Worm (Caenorhabditis elegans) whole organism, L3 larva: ENCODE data around the gene F09G2.8.

ENCODE experiments used
- ceh-16 ChIP-seq: sonication (generic microtip); optimal IDR thresholded peaks from 2 replicates; lab custom pipeline; 2017; ENCODE audit warnings: missing biosample characterization, missing genetic modification characterization
- daf-12 ChIP-seq: fragments of 150-350 bp; optimal IDR thresholded peaks from 2 replicates; lab custom pipeline; 2014; ENCODE audit warnings: missing biosample characterization, missing genetic modification reagents, missing genetic modification characterization
- lin-39 ChIP-seq: fragments of 150-350 bp; optimal IDR thresholded peaks from 2 replicates; lab custom pipeline; 2018; ENCODE audit warnings: missing biosample characterization, missing genetic modification reagents, missing genetic modification characterization
- pqm-1 ChIP-seq: fragments of 150-350 bp; optimal IDR thresholded peaks from 2 replicates; lab custom pipeline; 2017; ENCODE audit warnings: missing biosample characterization, missing genetic modification characterization, inconsistent platforms

F09G2.8 gene

DNA sequence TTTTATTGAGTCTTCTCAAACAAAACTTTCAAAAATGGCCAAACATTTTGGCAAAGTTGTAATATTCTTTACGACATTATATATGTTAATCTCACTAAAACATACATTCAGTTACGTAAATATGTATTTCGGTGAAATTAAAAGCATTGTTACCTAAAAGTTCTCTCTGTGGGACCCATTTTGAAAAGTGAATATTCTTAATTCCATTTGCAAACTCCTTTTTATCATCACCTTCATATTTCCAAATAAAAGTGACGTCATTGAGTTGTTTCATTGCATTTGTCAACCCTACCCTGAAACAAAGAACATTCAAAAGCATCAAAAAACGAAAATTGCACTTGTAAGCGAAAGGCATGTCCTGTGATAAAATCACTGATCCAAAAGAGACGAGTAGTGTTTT, 53.1 kb downstream of the F09G2.8 start:
- TF ChIP-seq lin-39 (tag; lab: Kevin White, UChicago) (no peak), pqm-1 (tag; lab: Kevin White, UChicago) (peak; percentile 7), daf-12 (tag; lab: Kevin White, UChicago) (no peak), ceh-16 (tag; lab: Kevin White, UChicago) (no peak)
- TF ChIP-seq, all 47 proteins: peak for 1
